Worm (Caenorhabditis elegans) whole organism, late embryonic: Measurements from ENCODE around the gene T12B3.3.

Source experiments
- ceh-18 ChIP-seq: sonication (generic microtip); optimal IDR thresholded peaks from 2 replicates; lab custom pipeline; 2016; ENCODE audit warnings: missing genetic modification characterization, missing compliant biosample characterization
- ceh-6 ChIP-seq: fragments of 200-800 bp; sonication (Bioruptor generic); optimal IDR thresholded peaks from 2 replicates; lab custom pipeline; 2018; ENCODE audit warnings: mild to moderate bottlenecking, missing genetic modification characterization, missing compliant biosample characterization
- che-1 ChIP-seq: sonication (generic microtip); optimal IDR thresholded peaks from 2 replicates; lab custom pipeline; 2016; ENCODE audit warnings: mild to moderate bottlenecking, missing genetic modification characterization, missing compliant biosample characterization
- hlh-30 ChIP-seq: sonication (generic microtip); optimal IDR thresholded peaks from 2 replicates; lab custom pipeline; 2017; ENCODE audit warnings: antibody characterized with exemption, missing genetic modification characterization, missing compliant biosample characterization; ENCODE audit not compliant: insufficient read depth
- hlh-6 ChIP-seq: sonication (generic microtip); optimal IDR thresholded peaks from 2 replicates; lab custom pipeline; 2016; ENCODE audit warnings: missing genotype, missing genetic modification characterization, missing compliant biosample characterization
- nhr-232 ChIP-seq: sonication (generic microtip); optimal IDR thresholded peaks from 2 replicates; lab custom pipeline; 2016; ENCODE audit warnings: missing genetic modification characterization, missing compliant biosample characterization
- pha-2 ChIP-seq: sonication (generic microtip); optimal IDR thresholded peaks from 2 replicates; lab custom pipeline; 2017; ENCODE audit warnings: mild to moderate bottlenecking, missing genetic modification characterization, missing compliant biosample characterization
- pha-4 ChIP-seq: fragments of 150-350 bp; optimal IDR thresholded peaks from 2 replicates; lab custom pipeline; 2018; ENCODE audit warnings: missing biosample characterization, missing genetic modification reagents, missing genetic modification characterization
- pros-1 ChIP-seq: fragments of 150-350 bp; optimal IDR thresholded peaks from 2 replicates; lab custom pipeline; 2014; ENCODE audit warnings: missing biosample characterization, missing genetic modification reagents, missing genetic modification characterization
- sox-4 ChIP-seq: sonication (generic microtip); optimal IDR thresholded peaks from 2 replicates; lab custom pipeline; 2017; ENCODE audit warnings: mild to moderate bottlenecking, missing genetic modification characterization, inconsistent platforms, missing compliant biosample characterization
- tbx-2 ChIP-seq: sonication (generic microtip); optimal IDR thresholded peaks from 2 replicates; lab custom pipeline; 2016; ENCODE audit warnings: missing genetic modification characterization, missing compliant biosample characterization
- unc-86 ChIP-seq: sonication (generic microtip); optimal IDR thresholded peaks from 2 replicates; lab custom pipeline; 2016; ENCODE audit warnings: missing genetic modification characterization, missing compliant biosample characterization
- zip-5 ChIP-seq: sonication (generic microtip); optimal IDR thresholded peaks from 2 replicates; lab custom pipeline; 2016; ENCODE audit warnings: missing genetic modification characterization, missing compliant biosample characterization
- ztf-16 ChIP-seq: sonication (generic microtip); optimal IDR thresholded peaks from 2 replicates; lab custom pipeline; 2017; ENCODE audit warnings: missing genetic modification characterization, missing compliant biosample characterization

ce11 chrIV:7328918-7329317 lies 46.0 kb upstream of the T12B3.3 start, which contains the start of gene sqst-2:
- TF ChIP-seq pros-1 (no peak), ceh-18 (tag; lab: Kevin White, UChicago) (no peak), ztf-16 (no peak), ceh-6 (GFP tag; lab: Kevin White, UChicago) (no peak), pha-4 (tag; lab: Kevin White, UChicago) (no peak), hlh-30 (tag; lab: Kevin White, UChicago) (no peak), unc-86 (no peak), che-1 (tag; lab: Kevin White, UChicago) (no peak), sox-4 (no peak), tbx-2 (no peak), nhr-232 (tag; lab: Kevin White, UChicago) (no peak), zip-5 (tag; lab: Kevin White, UChicago) (no peak), pha-2 (tag; lab: Kevin White, UChicago) (no peak), hlh-6 (tag; lab: Kevin White, UChicago) (no peak)
